Fruit fly (Drosophila melanogaster) whole organism, wandering third instar larva: ENCODE measurements around the gene CG17996.

Experiments used
- Abd-B ChIP-seq: fragments of >200 bp; optimal IDR thresholded peaks from 2 replicates; lab custom pipeline; 2017; ENCODE audit warnings: missing biosample characterization, missing genetic modification characterization
- lola ChIP-seq: fragments of >200 bp; optimal IDR thresholded peaks from 2 replicates; lab custom pipeline; 2017; ENCODE audit warnings: missing biosample characterization, missing genetic modification characterization
- psq ChIP-seq: fragments of 200-800 bp; sonication (Bioruptor generic); optimal IDR thresholded peaks from 3 replicates; lab custom pipeline; 2017; ENCODE audit warnings: missing biosample characterization, mild to moderate bottlenecking, missing genetic modification characterization, moderate library complexity

dm6 chr2L:16760504-16761417 is 29.9 kb upstream of the CG17996 start, which contains the start of gene ppk17:
- TF ChIP-seq psq (GFP tag; lab: Kevin White, UChicago) (no peak), Abd-B (GFP tag; lab: Kevin White, UChicago) (no peak), lola (GFP tag; lab: Kevin White, UChicago) (no peak)
